Worm (Caenorhabditis elegans) whole organism, L2 larva: ENCODE results near the gene F01D5.7.
A peak's percentile ranks its signal among the peaks of the same experiment; 100 is the strongest.

Experiments used
- F13H6.1 ChIP-seq: sonication (generic microtip); optimal IDR thresholded peaks from 2 replicates; lab custom pipeline; 2016; ENCODE audit warnings: missing genetic modification characterization, missing compliant biosample characterization
- R02D3.7 ChIP-seq: fragments of 150-350 bp; optimal IDR thresholded peaks from 2 replicates; lab custom pipeline; 2014; ENCODE audit warnings: missing biosample characterization, missing genetic modification characterization
- Y55F3AM.14 ChIP-seq: fragments of 200-800 bp; sonication (Bioruptor generic); optimal IDR thresholded peaks from 2 replicates; lab custom pipeline; 2018; ENCODE audit warnings: mild to moderate bottlenecking, missing genetic modification characterization, missing compliant biosample characterization
- alr-1 ChIP-seq: fragments of 150-350 bp; optimal IDR thresholded peaks from 2 replicates; lab custom pipeline; 2014; ENCODE audit warnings: missing biosample characterization, missing genetic modification characterization
- aly-2 ChIP-seq: fragments of 150-350 bp; optimal IDR thresholded peaks from 2 replicates; lab custom pipeline; 2014; ENCODE audit warnings: missing biosample characterization, missing genetic modification characterization
- blmp-1 ChIP-seq: sonication (generic microtip); optimal IDR thresholded peaks from 2 replicates; lab custom pipeline; 2017; ENCODE audit warnings: missing genetic modification characterization, mild to moderate bottlenecking, missing compliant biosample characterization, antibody characterized with exemption, moderate library complexity; ENCODE audit not compliant: insufficient read depth
- ceh-16 ChIP-seq: fragments of 150-350 bp; optimal IDR thresholded peaks from 2 replicates; lab custom pipeline; 2014; ENCODE audit warnings: missing biosample characterization, missing genetic modification characterization
- ceh-82 ChIP-seq: fragments of 150-350 bp; optimal IDR thresholded peaks from 2 replicates; lab custom pipeline; 2014; ENCODE audit warnings: missing biosample characterization, missing genetic modification characterization
- crh-2 ChIP-seq: sonication (generic microtip); optimal IDR thresholded peaks from 2 replicates; lab custom pipeline; 2017; ENCODE audit warnings: missing biosample characterization, missing genetic modification characterization
- egl-27 ChIP-seq: sonication (generic microtip); optimal IDR thresholded peaks from 3 replicates; lab custom pipeline; 2017; ENCODE audit warnings: missing biosample characterization, missing genetic modification reagents, missing genetic modification characterization
- elt-3 ChIP-seq: sonication (generic microtip); optimal IDR thresholded peaks from 2 replicates; lab custom pipeline; 2017; ENCODE audit warnings: missing biosample characterization, missing genetic modification characterization
- fos-1 ChIP-seq: fragments of 150-350 bp; optimal IDR thresholded peaks from 2 replicates; lab custom pipeline; 2014; ENCODE audit warnings: missing biosample characterization, missing genetic modification characterization
- gmeb-1 ChIP-seq: fragments of 150-350 bp; optimal IDR thresholded peaks from 2 replicates; lab custom pipeline; 2014; ENCODE audit warnings: missing biosample characterization, missing genetic modification characterization
- lin-39 ChIP-seq: fragments of 150-350 bp; optimal IDR thresholded peaks from 2 replicates; lab custom pipeline; 2014; ENCODE audit warnings: missing biosample characterization, missing genetic modification reagents, missing genetic modification characterization
- lsy-2 ChIP-seq, 2 experiments: fragments of 150-350 bp in 1 of 2; sonication (generic microtip) in 1 of 2; optimal IDR thresholded peaks; 2 replicates each; lab custom pipeline; 2014 to 2017; ENCODE audit warnings: missing biosample characterization in 2 of 2, missing genetic modification characterization in 2 of 2
- mbf-1 ChIP-seq: sonication (generic microtip); optimal IDR thresholded peaks from 2 replicates; lab custom pipeline; 2017; ENCODE audit warnings: missing biosample characterization, missing genetic modification characterization
- mdl-1 ChIP-seq, 2 experiments: fragments of 150-350 bp in 1 of 2; sonication (generic microtip) in 1 of 2; optimal IDR thresholded peaks; 2 replicates each; lab custom pipeline; 2017; ENCODE audit warnings: missing biosample characterization in 2 of 2, missing genetic modification characterization in 2 of 2
- nhr-10 ChIP-seq: sonication (generic microtip); optimal IDR thresholded peaks from 2 replicates; lab custom pipeline; 2017; ENCODE audit warnings: missing biosample characterization, missing genetic modification characterization
- nhr-12 ChIP-seq: fragments of 150-350 bp; optimal IDR thresholded peaks from 2 replicates; lab custom pipeline; 2014; ENCODE audit warnings: missing biosample characterization, missing genetic modification characterization
- nhr-23 ChIP-seq: fragments of 150-350 bp; optimal IDR thresholded peaks from 2 replicates; lab custom pipeline; 2014; ENCODE audit warnings: missing biosample characterization, missing genetic modification reagents, missing genetic modification characterization
- nhr-237 ChIP-seq: fragments of 150-350 bp; optimal IDR thresholded peaks from 2 replicates; lab custom pipeline; 2014; ENCODE audit warnings: missing biosample characterization, missing genetic modification characterization
- nhr-25 ChIP-seq: fragments of 150-350 bp; sonication (generic microtip); optimal IDR thresholded peaks from 3 replicates; lab custom pipeline; 2014; ENCODE audit warnings: missing biosample characterization, missing genetic modification characterization
- nhr-6 ChIP-seq: fragments of 150-350 bp; optimal IDR thresholded peaks from 2 replicates; lab custom pipeline; 2014; ENCODE audit warnings: missing biosample characterization, missing genetic modification characterization
- nhr-77 ChIP-seq: fragments of 150-350 bp; optimal IDR thresholded peaks from 2 replicates; lab custom pipeline; 2014; ENCODE audit warnings: missing biosample characterization, missing genetic modification characterization
- sem-4 ChIP-seq: fragments of 150-350 bp; optimal IDR thresholded peaks from 2 replicates; lab custom pipeline; 2014; ENCODE audit warnings: missing biosample characterization, missing genetic modification reagents, missing genetic modification characterization
- skn-1 ChIP-seq: sonication (generic microtip); optimal IDR thresholded peaks from 2 replicates; lab custom pipeline; 2017; ENCODE audit warnings: missing biosample characterization, missing genetic modification characterization
- sma-3 ChIP-seq: sonication (generic microtip); optimal IDR thresholded peaks from 2 replicates; lab custom pipeline; 2016; ENCODE audit warnings: missing genetic modification reagents, missing genetic modification characterization, missing compliant biosample characterization
- sma-9 ChIP-seq, 2 experiments: fragments of 150-350 bp in 1 of 2; sonication (generic microtip) in 1 of 2; optimal IDR thresholded peaks; 2 replicates each; lab custom pipeline; 2014 to 2016; ENCODE audit warnings: missing genetic modification characterization in 2 of 2, mild to moderate bottlenecking in 1 of 2, missing biosample characterization in 1 of 2, missing compliant biosample characterization in 1 of 2, missing genetic modification reagents in 1 of 2, moderate library complexity in 1 of 2

The F01D5.7 gene

ce11 chrII:13976161-13976560 is 32.3 kb upstream of the F01D5.7 start, which contains the start of gene Y39G8B.2 (continued):
- TF ChIP-seq Y55F3AM.14 (GFP tag; lab: Kevin White, UChicago) (peak; percentile 49), F13H6.1 (tag; lab: Kevin White, UChicago) (peak; percentile 78), sem-4 (tag; lab: Kevin White, UChicago) (peak; percentile 22), skn-1 (peak; percentile 5), mdl-1 (tag; optimal IDR thresholded peaks at IDR 0.05; lab: Kevin White, UChicago) (no peak), alr-1 (tag; lab: Kevin White, UChicago) (no peak), nhr-12 (tag; lab: Kevin White, UChicago) (no peak), nhr-77 (peak; percentile 63), lin-39 (tag; lab: Kevin White, UChicago) (no peak), nhr-237 (tag; lab: Kevin White, UChicago) (no peak), R02D3.7 (no peak), blmp-1 (peak; percentile 55), ceh-82 (tag; lab: Kevin White, UChicago) (peak; percentile 29), nhr-6 (tag; lab: Kevin White, UChicago) (no peak), fos-1 (tag; lab: Kevin White, UChicago) (peak; percentile 65), nhr-25 (tag; lab: Kevin White, UChicago) (peak; percentile 86), mbf-1 (tag; lab: Kevin White, UChicago) (no peak)

DNA sequence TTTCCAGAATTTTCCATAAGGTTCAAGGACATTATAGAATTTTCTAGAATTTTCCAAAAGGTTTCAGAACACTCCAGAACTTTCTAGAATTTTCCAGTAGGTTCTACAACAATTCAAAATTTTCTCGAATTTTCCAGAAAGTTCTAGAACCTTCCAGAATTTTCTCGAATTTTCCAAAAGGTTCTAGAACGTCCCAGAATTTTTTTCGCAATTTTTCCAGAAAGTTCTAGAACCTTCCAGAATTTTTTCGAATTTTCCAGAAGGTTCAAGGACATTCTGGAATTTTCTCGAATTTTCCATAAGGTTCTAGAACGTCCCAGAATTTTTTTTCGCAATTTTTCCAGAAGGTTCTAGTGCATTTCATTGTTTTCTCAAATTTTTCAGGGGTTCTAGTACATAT is 30.8 kb upstream of the F01D5.7 start:
- no peak for TF ChIP-seq blmp-1
- TF ChIP-seq nhr-23 (tag; lab: Kevin White, UChicago), result no peak
- no peak for TF ChIP-seq mdl-1 (tag; optimal IDR thresholded peaks at IDR 0.05; lab: Kevin White, UChicago)
- TF ChIP-seq sem-4 (tag; lab: Kevin White, UChicago), result no peak
- no peak for TF ChIP-seq ceh-82 (tag; lab: Kevin White, UChicago)
- TF ChIP-seq lsy-2 (tag; optimal IDR thresholded peaks at IDR 0.05; lab: Kevin White, UChicago), result no peak
- TF ChIP-seq sma-3 (GFP tag; lab: Kevin White, UChicago), result no peak
- no peak for TF ChIP-seq gmeb-1
- no peak for TF ChIP-seq egl-27 (tag; lab: Kevin White, UChicago)
- TF ChIP-seq ceh-16, result no peak

ce11 chrII:13979833-13980513 is 28.5 kb upstream of the F01D5.7 start, which contains the start of gene sre-48:
sre-48 (minus strand) TSS chrII:13979883.
- TF ChIP-seq Y55F3AM.14 (GFP tag; lab: Kevin White, UChicago) (no peak), sma-9 (GFP tag; optimal IDR thresholded peaks at IDR 0.05; lab: Kevin White, UChicago) (peak; percentile 22), sma-9 (tag; optimal IDR thresholded peaks at IDR 0.05; lab: Kevin White, UChicago) (no peak), nhr-10 (tag; lab: Kevin White, UChicago) (no peak), crh-2 (tag; lab: Kevin White, UChicago) (no peak), fos-1 (tag; lab: Kevin White, UChicago) (peak; percentile 42), gmeb-1 (peak; percentile 41)

ce11 chrII:13981097-13981496 is 27.4 kb upstream of the F01D5.7 start, which contains the start of gene Y39G8B.9:
Y39G8B.9 (plus strand) TSS chrII:13981365.
- no peak for TF ChIP-seq gmeb-1
- peak; percentile 54 for TF ChIP-seq fos-1 (tag; lab: Kevin White, UChicago)

- TF ChIP-seq fos-1 (tag; lab: Kevin White, UChicago), result peak; percentile 52
- no peak for TF ChIP-seq aly-2 (tag; lab: Kevin White, UChicago)
Observed at ce11 chrII:13981819-13982218, 26.6 kb upstream of the F01D5.7 start.

ce11 chrII:13982247-13982646 is 26.2 kb upstream of the F01D5.7 start:
- TF ChIP-seq egl-27 (tag; lab: Kevin White, UChicago) (no peak), aly-2 (tag; lab: Kevin White, UChicago) (no peak), nhr-12 (tag; lab: Kevin White, UChicago) (no peak), elt-3 (tag; lab: Kevin White, UChicago) (no peak), Y55F3AM.14 (GFP tag; lab: Kevin White, UChicago) (no peak), sem-4 (tag; lab: Kevin White, UChicago) (no peak), nhr-6 (tag; lab: Kevin White, UChicago) (no peak)
